Fruit fly (Drosophila melanogaster) ovary, adult (tissue): ENCODE results near the gene pnr.

Experiments
- CG17801 ChIP-seq: fragments of 200-800 bp; optimal IDR thresholded peaks from 2 replicates; lab custom pipeline; 2019; ENCODE audit warnings: missing biosample characterization, mild to moderate bottlenecking, missing genetic modification characterization, moderate library complexity; ENCODE audit not compliant: partially characterized antibody

pnr gene

DNA sequence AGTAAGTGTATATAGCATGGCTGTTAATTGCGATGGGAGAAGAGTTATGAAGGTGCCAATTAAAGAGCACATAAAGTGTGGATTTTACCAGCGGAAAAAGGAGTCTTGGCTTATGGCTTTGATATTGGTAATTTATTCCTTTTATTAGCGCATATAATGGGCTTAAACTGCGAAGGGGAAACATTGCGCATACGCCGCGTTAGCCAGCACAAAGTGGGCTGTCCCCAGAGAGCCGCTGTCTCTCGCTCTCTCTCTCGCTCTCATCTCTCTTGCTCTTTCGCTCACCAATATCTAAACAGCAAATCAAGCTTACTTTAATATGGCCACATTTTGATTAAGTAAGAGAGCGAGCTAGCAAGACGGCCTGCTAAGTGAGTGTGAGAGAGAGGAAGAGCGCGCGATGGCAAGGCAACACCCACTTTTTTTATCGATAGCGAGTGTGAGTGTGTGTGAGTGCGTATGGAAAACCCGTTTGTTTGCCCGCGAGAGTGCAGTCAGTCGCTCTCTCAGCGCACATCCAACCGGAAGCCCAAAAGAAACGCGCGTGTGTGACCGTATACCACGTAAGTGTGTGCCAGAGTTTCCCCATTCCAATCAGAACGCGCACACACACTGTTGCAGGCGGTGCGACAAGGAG is at the start of gene pnr:
pnr (plus strand) TSS at position 493 of the 637 bp plus-strand sequence.
- TF ChIP-seq CG17801 (GFP tag; lab: Kevin White, UChicago) = peak; percentile 9

DNA sequence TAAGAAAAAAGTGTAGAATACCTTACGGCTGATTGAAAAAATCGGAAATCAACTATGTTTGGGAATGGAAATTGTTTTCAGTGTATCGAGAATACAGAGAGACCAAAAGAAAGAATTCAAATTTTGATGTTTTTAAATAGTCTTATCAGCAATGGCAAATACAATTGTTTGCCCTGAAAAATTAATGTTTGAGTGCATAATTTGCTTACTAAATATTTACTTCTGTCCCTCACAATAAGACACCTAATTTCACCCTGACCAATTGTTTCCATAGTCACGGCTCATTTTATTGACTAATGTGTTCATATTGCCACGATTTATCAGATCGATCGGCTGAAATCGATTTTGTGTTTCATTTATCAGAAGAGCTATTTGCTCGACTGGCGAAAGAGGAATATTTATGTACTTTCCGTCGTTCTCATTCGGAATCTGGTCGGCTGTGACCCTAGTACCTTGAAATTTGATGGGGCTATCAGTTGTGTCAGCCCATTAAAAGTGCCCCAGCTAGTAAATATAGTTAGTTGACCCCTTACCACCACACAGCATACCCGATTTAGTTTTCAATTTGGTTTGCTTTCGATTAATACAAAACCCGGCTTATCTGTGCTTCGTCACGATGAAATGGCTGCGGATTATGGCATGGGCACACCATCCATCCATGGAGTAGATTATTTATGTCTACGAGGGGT is 42.2 kb upstream of the pnr start:
- no peak for TF ChIP-seq CG17801 (GFP tag; lab: Kevin White, UChicago)

DNA sequence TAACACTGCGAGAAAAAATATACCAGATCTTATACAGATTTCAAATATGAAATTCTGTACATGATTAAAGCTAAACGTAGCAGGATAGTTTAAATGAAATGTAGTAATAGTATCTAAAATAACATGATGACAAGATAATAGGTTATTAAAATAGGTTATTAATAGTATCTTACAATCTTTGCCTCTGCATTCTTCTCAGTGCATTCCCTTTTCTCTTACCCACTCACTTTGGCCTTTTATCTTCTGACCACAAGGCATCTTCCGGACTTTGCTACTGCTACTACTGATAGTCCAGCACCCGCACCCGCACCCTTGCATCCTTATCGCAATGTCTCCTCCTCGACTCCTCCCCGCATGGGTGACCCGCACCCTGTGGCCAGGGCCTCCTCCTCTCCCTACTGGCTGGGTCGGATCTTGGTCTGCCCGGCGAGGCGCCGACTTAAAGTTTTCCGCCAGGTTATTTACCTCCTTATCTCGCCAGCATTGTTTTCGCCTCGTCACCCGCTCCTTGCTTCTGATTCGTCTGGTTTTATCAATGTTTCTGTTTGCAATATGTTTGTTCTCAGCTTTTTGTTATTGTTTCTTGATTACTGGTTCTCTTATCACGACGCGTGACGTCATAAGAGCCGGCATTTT is 41.3 kb upstream of the pnr start:
- no peak for TF ChIP-seq CG17801 (GFP tag; lab: Kevin White, UChicago)

DNA sequence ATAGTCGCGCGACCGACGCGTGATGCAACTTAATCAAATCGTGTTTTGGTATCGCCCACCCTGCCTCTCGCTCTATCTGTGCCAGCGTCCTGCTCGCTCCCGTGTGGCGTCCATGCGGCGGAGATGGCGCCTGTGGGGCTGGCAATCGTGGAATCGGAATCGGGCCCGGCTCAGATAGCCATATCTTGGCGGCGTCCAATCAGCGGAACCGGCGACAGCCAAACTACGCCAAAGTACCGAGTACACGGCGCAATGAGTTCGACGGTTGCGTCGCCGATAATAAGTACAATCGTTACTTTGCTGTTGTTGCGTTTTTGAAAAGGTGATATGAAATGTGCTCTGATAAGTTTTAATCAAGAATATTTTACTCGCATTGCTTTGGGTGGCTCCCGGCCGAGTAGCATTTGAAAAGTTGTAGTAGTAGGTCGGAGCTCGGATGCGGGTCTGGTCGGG is 40.1 kb upstream of the pnr start, which contains the start of gene srp:
srp (plus strand) TSS at position 391 of the 453 bp plus-strand sequence.
- no peak for TF ChIP-seq CG17801 (GFP tag; lab: Kevin White, UChicago)

DNA sequence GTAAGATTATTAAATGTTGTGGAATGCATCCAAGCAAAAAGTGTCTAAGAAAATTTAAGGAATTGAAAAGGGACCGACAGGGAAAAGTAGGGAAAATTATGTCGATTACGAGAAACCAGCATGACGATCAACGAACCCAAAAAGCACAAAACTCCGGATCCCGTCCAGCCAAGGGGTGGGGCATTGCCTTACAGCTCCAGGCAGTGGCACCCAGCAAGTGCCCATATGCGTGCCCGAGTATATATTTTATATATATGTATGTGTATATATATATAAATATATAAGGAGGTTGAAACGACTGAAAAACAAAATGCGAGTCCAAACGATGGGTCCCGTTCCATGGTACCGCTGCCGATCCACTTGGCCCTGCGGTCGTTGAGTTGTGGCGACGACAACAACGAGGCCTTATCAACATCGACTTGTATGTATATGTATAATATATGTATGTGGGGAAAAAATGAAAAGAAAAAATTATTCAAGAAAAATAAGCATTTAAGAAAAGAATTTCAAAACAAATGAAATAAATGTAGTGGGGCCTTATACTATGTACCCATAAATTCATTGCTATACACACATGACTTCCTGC is 38.7 kb upstream of the pnr start:
- no peak for TF ChIP-seq CG17801 (GFP tag; lab: Kevin White, UChicago)

DNA sequence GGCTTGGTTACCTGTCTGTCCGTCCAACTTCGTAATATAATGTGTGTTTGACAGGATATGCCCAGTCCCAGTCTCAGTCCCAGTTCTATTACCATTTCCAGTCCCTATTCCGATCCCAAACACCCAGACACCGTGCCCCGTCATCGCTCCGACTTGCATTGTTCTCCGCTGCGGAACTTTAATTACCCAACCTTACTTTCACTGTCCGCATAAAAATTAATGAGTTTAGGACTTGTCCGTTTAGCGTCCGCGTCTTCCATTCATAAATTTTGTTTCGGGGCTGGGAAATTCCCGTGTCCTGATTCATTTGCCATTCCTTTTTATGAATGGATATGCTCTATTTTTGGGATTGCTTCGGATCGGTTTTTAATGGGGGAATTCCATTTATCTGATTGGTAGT is 37.5 kb upstream of the pnr start:
- no peak for TF ChIP-seq CG17801 (GFP tag; lab: Kevin White, UChicago)

DNA sequence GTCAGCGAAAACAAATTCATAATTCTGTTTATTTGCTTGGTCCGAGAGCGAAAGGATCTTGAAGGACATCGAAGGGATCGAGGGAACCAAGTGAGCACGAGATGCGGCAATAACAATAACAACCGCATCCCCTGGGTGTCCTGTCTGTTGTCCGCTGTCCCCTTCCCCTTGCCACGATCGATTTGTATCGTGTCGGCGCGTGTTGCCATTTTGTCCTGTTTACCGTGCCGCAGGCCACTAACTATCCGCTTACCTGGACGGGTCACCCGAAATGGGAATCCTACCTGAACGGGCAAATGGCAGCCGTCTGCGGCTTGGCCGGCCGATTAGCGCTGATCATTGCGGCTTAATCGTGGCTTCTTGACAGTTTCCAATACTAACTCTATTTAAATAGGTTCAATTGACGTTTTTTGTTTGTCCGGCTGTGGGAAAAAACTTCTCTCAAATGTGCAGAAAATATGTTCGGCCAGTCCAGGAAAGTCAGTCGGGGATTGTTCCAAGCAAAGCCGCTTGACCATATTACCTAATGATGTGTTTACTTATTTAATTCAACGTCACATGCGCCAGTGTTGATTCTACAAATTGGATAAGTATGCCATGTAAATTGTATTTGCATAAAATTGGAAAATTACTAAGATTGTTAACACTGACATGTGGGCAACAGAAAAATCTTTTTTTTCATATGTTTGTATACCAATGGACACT is 36.5 kb upstream of the pnr start:
- no peak for TF ChIP-seq CG17801 (GFP tag; lab: Kevin White, UChicago)

DNA sequence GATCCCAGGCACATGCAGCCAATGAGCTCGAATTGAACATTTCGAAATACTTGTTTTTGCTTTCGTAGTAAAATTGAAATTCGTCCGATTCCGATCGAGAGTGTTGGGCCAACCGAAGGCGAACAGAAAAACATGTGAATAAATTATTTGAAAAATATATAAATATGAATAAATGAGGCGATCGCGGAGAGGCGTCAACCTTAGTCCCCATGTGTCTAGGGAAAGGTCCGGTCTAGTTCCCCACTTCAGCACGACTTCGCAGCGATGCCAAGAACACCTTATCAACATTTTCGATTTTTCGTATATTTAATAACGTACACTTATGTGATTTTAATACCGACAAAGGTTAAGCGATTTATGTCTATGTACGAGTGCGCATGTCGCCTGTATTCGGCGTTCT is 34.3 kb upstream of the pnr start:
- TF ChIP-seq CG17801 (GFP tag; lab: Kevin White, UChicago) = no peak

DNA sequence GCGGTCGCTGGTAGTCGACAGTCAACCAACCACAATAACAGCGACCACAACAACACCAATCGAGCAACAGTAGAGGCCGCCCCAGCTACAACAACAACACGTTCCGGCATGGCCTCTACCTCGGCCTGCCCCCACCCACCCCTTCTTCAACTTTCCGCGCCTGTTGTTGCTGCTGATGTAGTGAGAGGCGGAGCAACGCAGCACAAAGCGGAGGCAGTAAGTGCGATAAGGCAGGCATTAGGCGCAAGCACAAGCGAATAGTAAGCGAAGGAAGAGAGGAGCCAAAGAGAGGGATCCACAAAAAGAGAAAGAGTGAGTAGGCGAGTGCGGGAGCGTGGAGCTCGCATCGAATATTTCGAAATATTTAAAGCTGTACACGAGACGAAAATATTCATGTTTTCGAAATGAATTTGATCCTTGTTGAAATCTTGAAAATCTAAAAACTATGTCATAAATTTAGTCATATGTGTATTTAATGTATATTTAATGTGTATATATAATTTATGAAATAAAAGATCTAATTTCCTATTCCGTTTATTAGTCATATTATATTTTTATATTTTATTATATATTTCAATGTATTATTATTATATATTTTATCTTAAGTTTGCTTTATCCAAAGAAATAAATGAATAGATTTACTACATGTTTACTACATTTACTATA is 32.6 kb upstream of the pnr start:
- peak; percentile 18 for TF ChIP-seq CG17801 (GFP tag; lab: Kevin White, UChicago)

DNA sequence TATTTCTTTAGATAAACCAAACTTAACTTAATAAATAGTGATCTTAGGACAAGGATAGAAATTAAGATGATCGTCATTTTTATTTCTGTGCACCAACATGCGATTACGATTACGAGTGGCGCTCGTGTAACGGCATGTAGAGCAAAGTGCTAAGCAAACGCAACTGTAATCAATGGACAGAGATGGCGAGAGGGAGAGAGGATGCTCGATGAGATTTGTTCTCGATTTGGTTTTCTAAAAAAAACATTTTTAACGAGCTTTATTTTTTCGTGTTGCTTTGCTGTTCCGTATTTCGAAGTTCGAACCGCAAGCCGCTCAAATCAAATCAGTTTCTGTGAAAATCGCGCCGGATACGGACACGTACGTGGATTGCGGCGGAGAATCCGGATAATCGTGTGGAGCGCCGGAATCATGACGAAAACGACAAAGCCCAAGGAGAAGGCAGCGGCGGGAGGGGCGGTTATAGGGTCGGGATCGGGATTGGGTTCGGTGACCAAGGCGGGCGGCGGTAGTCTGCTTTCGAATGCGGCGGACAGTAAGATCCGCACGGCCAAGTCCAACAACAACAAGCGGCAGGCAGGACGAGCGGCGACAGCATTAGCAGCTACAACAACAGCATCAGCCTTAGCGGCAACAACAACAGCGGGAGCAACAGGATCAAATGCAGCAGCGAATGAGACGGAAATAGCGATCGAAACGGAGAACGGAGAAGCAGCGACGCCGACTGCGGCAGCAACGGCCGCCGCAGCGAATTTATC is 31.9 kb upstream of the pnr start:
- no peak for TF ChIP-seq CG17801 (GFP tag; lab: Kevin White, UChicago)

DNA sequence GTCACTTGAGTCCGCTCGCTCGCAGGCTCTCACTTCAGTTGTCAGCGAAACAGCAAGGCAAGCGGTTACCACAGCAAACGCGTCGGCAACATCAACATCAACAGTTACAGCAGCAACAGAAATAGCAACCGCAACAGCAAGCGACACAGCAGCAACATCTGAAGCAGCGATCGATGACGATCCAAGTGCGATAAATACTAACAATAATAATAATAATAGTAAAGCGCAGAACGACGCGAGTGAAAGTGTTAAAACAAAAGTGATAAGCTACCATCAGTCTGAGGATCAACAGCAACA is 31.4 kb upstream of the pnr start:
- TF ChIP-seq CG17801 (GFP tag; lab: Kevin White, UChicago) = no peak

DNA sequence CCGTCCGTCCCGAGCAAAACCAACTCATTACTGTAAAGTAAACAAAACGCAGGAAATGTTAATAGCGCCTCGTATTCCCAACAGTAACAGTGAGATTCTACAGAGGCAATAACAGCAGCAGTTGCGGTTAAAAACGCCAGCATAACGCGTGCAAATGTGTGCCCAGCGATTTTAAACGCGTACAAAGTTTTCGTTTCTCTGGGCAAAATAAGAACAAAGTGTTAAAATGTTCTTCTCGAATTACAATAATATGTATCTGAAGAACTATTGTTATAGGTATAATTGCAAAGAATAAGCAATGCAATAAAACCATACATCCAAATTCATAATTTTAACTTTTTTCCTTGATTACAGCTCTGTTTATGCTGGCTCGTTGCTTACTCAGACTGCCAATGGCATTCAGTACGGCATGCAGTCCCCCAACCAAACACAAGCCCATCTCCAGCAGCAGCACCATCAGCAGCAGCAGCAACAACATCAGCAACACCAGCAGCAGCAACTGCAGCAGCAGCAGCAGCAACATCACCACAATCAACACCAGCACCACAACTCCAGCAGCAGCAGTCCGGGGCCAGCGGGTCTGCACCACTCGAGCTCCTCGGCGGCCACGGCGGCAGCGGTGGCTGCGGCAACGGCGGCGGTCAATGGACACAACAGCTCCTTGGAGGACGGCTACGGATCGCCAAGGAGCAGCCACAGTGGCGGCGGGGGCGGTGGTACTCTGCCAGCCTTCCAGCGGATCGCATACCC is 26.7 kb upstream of the pnr start:
- no peak for TF ChIP-seq CG17801 (GFP tag; lab: Kevin White, UChicago)

DNA sequence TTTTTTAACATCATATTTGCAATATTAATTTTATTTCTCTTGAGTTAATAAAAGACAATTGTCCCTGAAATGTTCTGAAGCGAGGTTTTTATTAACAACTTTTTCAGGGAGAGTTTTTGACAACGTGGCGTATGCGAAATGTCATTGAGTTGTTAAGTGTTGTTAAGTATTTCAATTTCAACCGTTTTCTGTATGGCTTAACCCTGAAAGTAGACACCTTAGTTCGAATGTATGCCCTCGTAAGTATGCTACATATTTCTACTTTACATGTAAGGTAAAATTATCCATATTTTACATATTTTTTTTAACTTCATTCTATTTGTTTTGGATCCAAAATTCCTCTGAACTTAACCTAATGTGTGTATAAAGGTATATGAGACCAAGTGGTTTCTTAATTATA is 21.9 kb upstream of the pnr start:
- peak; percentile 59 for TF ChIP-seq CG17801 (GFP tag; lab: Kevin White, UChicago)
